Worm (Caenorhabditis elegans): ENCODE data around the gene mrpl-39.

ce11 chrV:1804645-1805559, 16.5 kb upstream of the mrpl-39 start, which contains the start of the genes hsp-16.2 and hsp-16.41:
- TF ChIP-seq Y75B8A.6 (GFP tag; IDR thresholded peaks at IDR 0.05) (no peak), nhr-77 (tag; optimal IDR thresholded peaks at IDR 0.05) (no peak), gei-8 (GFP tag; optimal IDR thresholded peaks at IDR 0.05) (no peak), R02D3.7 (tag; optimal IDR thresholded peaks at IDR 0.05) (no peak), lin-1 (GFP tag; IDR thresholded peaks at IDR 0.05) (no peak; the same call in 1 of the 2 replicates), lin-13 (GFP tag; optimal IDR thresholded peaks at IDR 0.05) (no peak), ceh-82 (tag; optimal IDR thresholded peaks at IDR 0.05) (no peak), F49E8.2 (tag; optimal IDR thresholded peaks at IDR 0.05; ENCODE audit: borderline replicate concordance) (no peak), madf-9 (GFP tag; conservative IDR thresholded peaks at IDR 0.05) (0 out of 2 replicates have a peak, but pooled peaks have one; percentile 5), nhr-237 (tag; optimal IDR thresholded peaks at IDR 0.05) (no peak)

Measured in whole organism, L4 larva.